Worm (Caenorhabditis elegans): ENCODE results near the gene K04G7.1.

K04G7.1 gene

DNA sequence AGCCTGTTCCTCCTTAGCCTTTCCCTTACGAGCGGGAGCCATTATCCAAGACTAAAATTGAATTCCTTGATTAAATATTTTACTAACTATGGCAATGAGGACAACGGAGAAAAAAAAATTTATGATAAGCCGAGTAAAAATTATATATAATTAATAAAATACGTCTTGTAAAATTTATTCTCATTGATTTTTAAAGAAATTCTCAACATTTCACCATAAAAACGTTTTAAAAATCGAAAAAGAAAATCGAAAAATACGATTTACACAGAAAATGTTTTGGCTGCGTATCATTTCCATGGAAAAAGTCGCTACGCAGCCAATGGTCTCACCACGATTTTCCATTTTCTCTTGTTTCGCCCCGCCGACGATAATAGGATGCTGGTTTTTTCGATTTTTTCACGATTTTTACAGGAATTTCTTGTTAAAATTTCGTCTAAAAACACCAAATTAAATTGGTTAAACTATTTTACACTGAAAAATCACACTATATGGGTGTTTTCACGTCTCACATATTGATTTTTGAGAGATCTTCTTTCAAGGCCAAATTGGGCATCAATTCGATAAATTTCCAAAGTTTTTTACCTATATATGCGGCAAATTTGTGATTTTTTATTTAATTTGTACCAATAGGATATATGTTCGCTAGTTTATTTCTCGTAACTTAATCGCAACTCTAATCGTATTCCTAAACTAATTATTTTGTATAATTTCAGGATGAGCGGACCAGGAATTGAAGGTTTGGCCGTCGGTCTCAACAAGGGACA, 17.2 kb downstream of the K04G7.1 start, which contains the start of the genes rps-14 and rpl-36 (continued):
- TF ChIP-seq Y79H2A.3 (GFP tag; conservative IDR thresholded peaks at IDR 0.05): no peak
- peak; percentile 81 for TF ChIP-seq lin-54 (GFP tag; optimal IDR thresholded peaks at IDR 0.05)
- peak; percentile 69 for TF ChIP-seq pbrm-1 (GFP tag; IDR thresholded peaks at IDR 0.05)
- peak; percentile 70 for TF ChIP-seq madf-6 (GFP tag; IDR thresholded peaks at IDR 0.05)
- TF ChIP-seq ztf-18 (tag; optimal IDR thresholded peaks at IDR 0.05): peak; percentile 1
- TF ChIP-seq snpc-1.3 (tag; optimal IDR thresholded peaks at IDR 0.05; ENCODE audit: insufficient read depth): peak; percentile 71
- peak; percentile 41; the same call in 1 of the 2 replicates for TF ChIP-seq dox-1 (GFP tag; IDR thresholded peaks at IDR 0.05)
- TF ChIP-seq madf-10 (tag; optimal IDR thresholded peaks at IDR 0.05): peak; percentile 2
- TF ChIP-seq efl-1 (GFP tag; optimal IDR thresholded peaks at IDR 0.05): peak; percentile 60
- TF ChIP-seq tlf-1 (GFP tag; optimal IDR thresholded peaks at IDR 0.05): peak; percentile 82
- peak; percentile 17 for TF ChIP-seq him-1 (tag; optimal IDR thresholded peaks at IDR 0.05)
- no peak for TF ChIP-seq dpl-1 (GFP tag; optimal IDR thresholded peaks at IDR 0.05)
- TF ChIP-seq Y67H2A.10 (GFP tag; conservative IDR thresholded peaks at IDR 0.05): peak; percentile 23; the same call in 1 of the 2 replicates
- TF ChIP-seq B0019.2 (GFP tag; conservative IDR thresholded peaks at IDR 0.05): no peak
- no peak for TF ChIP-seq nhr-179 (tag; optimal IDR thresholded peaks at IDR 0.05)
- TF ChIP-seq nfyb-1 (GFP tag; IDR thresholded peaks at IDR 0.05): 0 out of 2 replicates have a peak, but pooled peaks have one; percentile 47
- TF ChIP-seq ZK185.1 (tag; optimal IDR thresholded peaks at IDR 0.05; ENCODE audit: poor library complexity, severe bottlenecking): peak; percentile 57
- TF ChIP-seq rcor-1 (GFP tag; IDR thresholded peaks at IDR 0.05): peak; percentile 34; the same call in 1 of the 2 replicates
- TF ChIP-seq hmg-1.2 (GFP tag; IDR thresholded peaks at IDR 0.05): peak; percentile 87
- peak; percentile 61 for TF ChIP-seq ceh-100 (GFP tag; IDR thresholded peaks at IDR 0.05)
- TF ChIP-seq F33H1.4 (GFP tag; IDR thresholded peaks at IDR 0.05): peak; percentile 98
- TF ChIP-seq nfya-2 (GFP tag; IDR thresholded peaks at IDR 0.05): no peak
- TF ChIP-seq snpc-4 (GFP tag; optimal IDR thresholded peaks at IDR 0.05): no peak
- peak; percentile 47 to 73 (median 57) for TF ChIP-seq snpc-4 (tag; optimal IDR thresholded peaks at IDR 0.05)

DNA sequence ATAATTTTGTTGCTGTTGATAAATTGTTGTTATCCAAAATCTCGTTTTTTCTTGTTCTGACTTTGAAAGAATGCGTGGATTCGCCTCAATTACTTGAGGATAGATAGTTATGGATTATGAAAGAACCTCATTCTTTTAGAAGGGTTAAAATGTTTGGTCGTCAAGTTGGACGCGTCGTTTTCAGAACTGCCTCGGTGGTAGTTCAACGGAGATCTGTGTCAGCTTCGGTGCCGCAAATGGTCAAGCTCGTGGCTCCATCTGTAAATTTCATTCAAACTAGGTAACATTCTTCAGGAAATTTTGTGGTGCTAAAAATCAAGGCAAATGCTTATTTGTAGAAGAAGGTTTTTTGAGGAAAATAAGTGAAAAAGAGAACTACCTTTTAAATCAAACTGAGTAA, 18.1 kb downstream of the K04G7.1 start, which contains the start of gene ndab-2:
TSS of gene ndab-2 (plus strand) at position 140 of the 400 bp plus-strand sequence.
- TF ChIP-seq zim-3 (tag; optimal IDR thresholded peaks at IDR 0.05): no peak
- no peak for TF ChIP-seq lag-1 (GFP tag; IDR thresholded peaks at IDR 0.05)
- TF ChIP-seq snpc-1.3 (tag; optimal IDR thresholded peaks at IDR 0.05; ENCODE audit: insufficient read depth): no peak
- TF ChIP-seq hsf-1 (GFP tag; IDR thresholded peaks at IDR 0.05): peak; percentile 68; the same call in 1 of the 2 replicates
- TF ChIP-seq ceh-58 (GFP tag; IDR thresholded peaks at IDR 0.05): 0 out of 2 replicates have a peak, but pooled peaks have one; percentile 28
- TF ChIP-seq tbx-9 (tag; optimal IDR thresholded peaks at IDR 0.05; ENCODE audit: borderline replicate concordance): no peak
- no peak for TF ChIP-seq nfya-2 (GFP tag; IDR thresholded peaks at IDR 0.05)
- TF ChIP-seq egl-44 (GFP tag; IDR thresholded peaks at IDR 0.05): peak; percentile 41; the same call in 1 of the 2 replicates
- TF ChIP-seq C06A6.2 (GFP tag; conservative IDR thresholded peaks at IDR 0.05): no peak
- no peak for TF ChIP-seq lin-40 (tag; optimal IDR thresholded peaks at IDR 0.05)
- peak; percentile 52; the same call in 1 of the 2 replicates for TF ChIP-seq ztf-25 (GFP tag; IDR thresholded peaks at IDR 0.05)
- TF ChIP-seq madf-6 (GFP tag; IDR thresholded peaks at IDR 0.05): peak; percentile 70
- TF ChIP-seq K12H6.12 (tag; optimal IDR thresholded peaks at IDR 0.05): no peak
- no peak for TF ChIP-seq B0261.1 (tag; optimal IDR thresholded peaks at IDR 0.05)
- TF ChIP-seq ekl-4 (GFP tag; IDR thresholded peaks at IDR 0.05): peak; percentile 82
- peak; percentile 79 for TF ChIP-seq attf-6 (GFP tag; IDR thresholded peaks at IDR 0.05)
- no peak for TF ChIP-seq ceh-40 (GFP tag; IDR thresholded peaks at IDR 0.05)
- no peak for TF ChIP-seq lir-1 (GFP tag; conservative IDR thresholded peaks at IDR 0.05)
- TF ChIP-seq nhr-179 (tag; optimal IDR thresholded peaks at IDR 0.05): no peak
- TF ChIP-seq nhr-90 (tag; optimal IDR thresholded peaks at IDR 0.05): no peak
- TF ChIP-seq madf-10 (tag; optimal IDR thresholded peaks at IDR 0.05): no peak
- no peak for TF ChIP-seq B0019.2 (GFP tag; conservative IDR thresholded peaks at IDR 0.05)
- TF ChIP-seq somi-1 (GFP tag; optimal IDR thresholded peaks at IDR 0.05): no peak
- no peak for TF ChIP-seq ztf-28 (GFP tag; IDR thresholded peaks at IDR 0.05)
- TF ChIP-seq dpl-1 (GFP tag; optimal IDR thresholded peaks at IDR 0.05): no peak
- TF ChIP-seq F23B12.7 (tag; optimal IDR thresholded peaks at IDR 0.05; ENCODE audit: insufficient read depth): no peak
- no peak for TF ChIP-seq Y95B8A.8 (GFP tag; IDR thresholded peaks at IDR 0.05)
- TF ChIP-seq gei-17 (GFP tag; optimal IDR thresholded peaks at IDR 0.05): no peak
